Worm (Caenorhabditis elegans) whole organism, L4 larva: ENCODE results near the gene W04G3.10.

Source experiments
- T20F7.1 ChIP-seq: fragments of 200-800 bp; sonication (Bioruptor generic); optimal IDR thresholded peaks from 2 replicates; lab custom pipeline; 2018; ENCODE audit warnings: mild to moderate bottlenecking, missing genetic modification characterization, missing compliant biosample characterization
- attf-4 ChIP-seq: sonication (generic microtip); optimal IDR thresholded peaks from 3 replicates; lab custom pipeline; 2017; ENCODE audit warnings: missing biosample characterization, missing genetic modification characterization
- jun-1 ChIP-seq: fragments of 150-350 bp; optimal IDR thresholded peaks from 2 replicates; lab custom pipeline; 2014; ENCODE audit warnings: missing biosample characterization, missing genetic modification reagents, missing genetic modification characterization

DNA sequence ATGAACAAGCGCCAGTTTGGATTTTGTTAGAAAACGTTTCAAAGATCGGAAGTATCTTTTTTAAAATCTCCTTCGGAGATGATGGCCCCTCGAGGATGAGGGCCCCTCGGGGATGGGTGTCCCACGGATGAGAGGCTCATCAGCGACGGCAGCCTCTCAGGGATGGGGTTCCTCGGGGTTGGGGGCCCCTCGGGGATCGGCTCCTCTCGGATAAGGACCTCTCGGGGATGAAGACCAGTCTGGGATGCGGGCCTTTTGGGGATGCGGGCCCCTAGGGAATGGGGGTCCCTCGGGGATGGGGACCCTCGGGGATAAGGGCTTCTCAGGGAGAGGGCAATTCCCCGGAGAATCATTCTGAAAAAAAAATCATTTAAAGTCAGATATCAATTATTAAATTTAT lies 27.7 kb downstream of the W04G3.10 start:
- TF ChIP-seq T20F7.1 (GFP tag; lab: Kevin White, UChicago) (no peak), attf-4 (tag; lab: Kevin White, UChicago) (no peak), jun-1 (tag; lab: Kevin White, UChicago) (no peak)
